Worm (Caenorhabditis elegans) whole organism, young adult: ENCODE measurements around the gene cyp-35A2.

Experiments used
- B0035.1 ChIP-seq: sonication (generic microtip); optimal IDR thresholded peaks from 2 replicates; lab custom pipeline; 2016; ENCODE audit warnings: missing genetic modification characterization, mild to moderate bottlenecking, missing compliant biosample characterization, missing genotype, missing genetic modification reagents
- F39B2.1 ChIP-seq: fragments of 200-800 bp; sonication (Bioruptor generic); IDR thresholded peaks from 2 replicates; pipeline ENCODE4 v1.3.6; 2022; ENCODE audit warnings: missing genetic modification reagents, missing genetic modification characterization, missing compliant biosample characterization
- athp-1 ChIP-seq: sonication (generic microtip); optimal IDR thresholded peaks from 2 replicates; lab custom pipeline; 2017; ENCODE audit warnings: mild to moderate bottlenecking, missing genetic modification characterization, missing compliant biosample characterization
- ccch-3 ChIP-seq: fragments of 200-800 bp; sonication (Bioruptor generic); optimal IDR thresholded peaks from 2 replicates; lab custom pipeline; 2018; ENCODE audit warnings: mild to moderate bottlenecking, missing genetic modification characterization, missing compliant biosample characterization
- egl-18 ChIP-seq: fragments of 200-800 bp; sonication (Bioruptor generic); IDR thresholded peaks from 2 replicates; pipeline ENCODE4 v1.3.6; 2022; ENCODE audit warnings: missing genetic modification reagents, missing genetic modification characterization, missing compliant biosample characterization
- lin-35 ChIP-seq, 3 experiments: fragments of 150-350 bp in 2 of 3; sonication (generic microtip) in 1 of 3; optimal IDR thresholded peaks; 2 replicates each; lab custom pipeline; 2014 to 2018; ENCODE audit warnings: missing biosample characterization in 3 of 3, missing genetic modification characterization in 3 of 3, missing genetic modification reagents in 3 of 3
- nfya-1 ChIP-seq: sonication (generic microtip); optimal IDR thresholded peaks from 2 replicates; lab custom pipeline; 2017; ENCODE audit warnings: antibody characterized with exemption, missing compliant biosample characterization, missing genetic modification characterization, borderline replicate concordance; ENCODE audit not compliant: insufficient read depth
- pha-4 ChIP-seq: fragments of 150-350 bp; sonication (generic microtip); optimal IDR thresholded peaks from 2 replicates; lab custom pipeline; 2014; ENCODE audit warnings: missing biosample characterization, missing genetic modification reagents, missing genetic modification characterization
- rcor-1 ChIP-seq: fragments of 200-800 bp; sonication (Bioruptor generic); IDR thresholded peaks from 2 replicates; pipeline ENCODE4 v1.3.6; 2022; ENCODE audit warnings: missing genetic modification reagents, missing genetic modification characterization, missing compliant biosample characterization
- somi-1 ChIP-seq: fragments of 200-800 bp; sonication (Bioruptor generic); optimal IDR thresholded peaks from 2 replicates; lab custom pipeline; 2018; ENCODE audit warnings: mild to moderate bottlenecking, missing genetic modification characterization, missing compliant biosample characterization
- ztf-26 ChIP-seq: sonication (generic microtip); optimal IDR thresholded peaks from 2 replicates; lab custom pipeline; 2017; ENCODE audit warnings: missing genetic modification characterization, missing compliant biosample characterization

ce11 chrV:7411695-7412094 is 47.7 kb upstream of the cyp-35A2 start, which contains the start of gene str-41:
- TF ChIP-seq egl-18 (GFP tag; lab: Robert Waterston, UW) (no peak), ztf-26 (tag; lab: Kevin White, UChicago) (no peak), athp-1 (tag; lab: Kevin White, UChicago) (no peak), F39B2.1 (GFP tag; lab: Robert Waterston, UW) (no peak), ccch-3 (GFP tag; lab: Kevin White, UChicago) (no peak), nfya-1 (tag; lab: Kevin White, UChicago) (no peak), rcor-1 (GFP tag; lab: Robert Waterston, UW) (no peak), lin-35 (GFP tag; optimal IDR thresholded peaks at IDR 0.05; lab: Kevin White, UChicago) (no peak), pha-4 (tag; lab: Kevin White, UChicago) (no peak), B0035.1 (tag; lab: Kevin White, UChicago) (no peak), somi-1 (GFP tag; lab: Kevin White, UChicago) (no peak)
